Worm (Caenorhabditis elegans): ENCODE data around the gene F48F7.6.

DNA sequence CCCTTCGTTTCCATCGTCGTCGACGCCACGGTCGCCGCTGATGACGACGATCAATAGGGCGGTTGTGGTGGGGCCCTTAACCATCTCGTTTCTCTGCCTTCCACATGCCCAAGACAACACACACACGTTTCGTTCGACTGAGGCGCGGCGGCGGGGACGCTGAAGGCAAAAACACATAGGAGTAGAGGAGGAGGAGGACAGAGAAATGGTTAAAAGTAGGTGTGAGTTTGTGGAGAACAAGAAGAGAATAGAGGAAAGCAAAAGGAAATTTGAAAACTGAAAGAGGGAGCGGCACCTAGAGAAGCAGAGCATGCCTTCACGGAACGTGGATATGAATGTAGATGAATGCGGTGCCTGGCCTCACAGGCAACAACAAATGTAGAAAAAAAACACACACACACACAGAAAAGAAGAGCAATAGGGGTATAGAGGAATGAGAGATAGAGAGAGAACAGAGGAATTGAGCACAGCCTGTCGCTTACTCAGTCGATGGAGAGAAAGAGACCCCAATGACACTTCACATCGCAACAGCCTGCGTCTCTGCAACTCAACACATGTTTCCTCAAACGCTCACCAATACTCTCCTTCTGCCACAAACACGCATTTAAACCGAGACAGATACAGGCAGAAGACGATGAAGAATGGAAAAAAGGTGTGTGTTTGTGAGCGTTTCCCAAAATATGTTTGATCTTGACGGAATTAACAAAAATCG is 8.2 kb upstream of the F48F7.6 start:
- TF ChIP-seq egl-27 (tag; optimal IDR thresholded peaks at IDR 0.05) = peak; percentile 78
- TF ChIP-seq snpc-4 (tag; optimal IDR thresholded peaks at IDR 0.05) = peak; percentile 44
- peak; percentile 75 for TF ChIP-seq Y55F3AM.14 (GFP tag; optimal IDR thresholded peaks at IDR 0.05)
- TF ChIP-seq lin-13 (GFP tag; optimal IDR thresholded peaks at IDR 0.05) = peak; percentile 73
- TF ChIP-seq nhr-237 (tag; optimal IDR thresholded peaks at IDR 0.05) = no peak
- TF ChIP-seq ztf-11 (tag; optimal IDR thresholded peaks at IDR 0.05) = no peak
- peak; percentile 76 for TF ChIP-seq zag-1 (tag; optimal IDR thresholded peaks at IDR 0.05)
- peak; percentile 88 for TF ChIP-seq fos-1 (tag; optimal IDR thresholded peaks at IDR 0.05)
- TF ChIP-seq elt-1 (tag; optimal IDR thresholded peaks at IDR 0.05) = no peak

Data from whole organism, L2 larva.